Worm (Caenorhabditis elegans) whole organism, L1 larva: Measurements from ENCODE around the gene srd-42.

Experiments
- C04F5.9 ChIP-seq: sonication (generic microtip); optimal IDR thresholded peaks from 2 replicates; lab custom pipeline; 2016; ENCODE audit warnings: missing genetic modification characterization, missing compliant biosample characterization
- C16A3.4 ChIP-seq: fragments of 150-350 bp; optimal IDR thresholded peaks from 2 replicates; lab custom pipeline; 2014; ENCODE audit warnings: missing biosample characterization, missing genetic modification characterization
- C34B4.2 ChIP-seq: sonication (generic microtip); optimal IDR thresholded peaks from 2 replicates; lab custom pipeline; 2017; ENCODE audit warnings: mild to moderate bottlenecking, missing genetic modification characterization, missing compliant biosample characterization
- F16B12.6 ChIP-seq: fragments of 150-350 bp; optimal IDR thresholded peaks from 2 replicates; lab custom pipeline; 2014; ENCODE audit warnings: missing biosample characterization, missing genetic modification characterization
- Y116A8C.19 ChIP-seq: sonication (generic microtip); optimal IDR thresholded peaks from 2 replicates; lab custom pipeline; 2016; ENCODE audit warnings: missing compliant biosample characterization, missing genetic modification characterization, borderline replicate concordance
- alr-1 ChIP-seq: fragments of 200-800 bp; sonication (Bioruptor generic); optimal IDR thresholded peaks from 2 replicates; lab custom pipeline; 2018; ENCODE audit warnings: borderline replicate concordance, mild to moderate bottlenecking, missing genetic modification characterization, missing compliant biosample characterization
- aly-2 ChIP-seq: fragments of 150-350 bp; optimal IDR thresholded peaks from 2 replicates; lab custom pipeline; 2014; ENCODE audit warnings: missing biosample characterization, missing genetic modification characterization
- ama-1 ChIP-seq: fragments of 150-350 bp; optimal IDR thresholded peaks from 2 replicates; lab custom pipeline; 2014
- ceh-82 ChIP-seq, 3 experiments: fragments of 150-350 bp in 1 of 3; sonication (generic microtip) in 2 of 3; optimal IDR thresholded peaks; 2 replicates each; lab custom pipeline; 2014 to 2017; ENCODE audit warnings: missing biosample characterization in 3 of 3, missing genetic modification characterization in 3 of 3
- ceh-88 ChIP-seq: fragments of 200-800 bp; sonication (Bioruptor generic); IDR thresholded peaks from 2 replicates; pipeline ENCODE4 v1.3.6; 2022; ENCODE audit warnings: missing genetic modification characterization, missing compliant biosample characterization
- dsc-1 ChIP-seq: sonication (generic microtip); optimal IDR thresholded peaks from 2 replicates; lab custom pipeline; 2016; ENCODE audit warnings: mild to moderate bottlenecking, missing genetic modification characterization, missing compliant biosample characterization
- efl-1 ChIP-seq, 4 experiments: fragments of 150-350 bp; optimal IDR thresholded peaks in 3 of 4; peaks in 1 of 4; 1 replicate in 1 of 4; 2 replicates in 3 of 4; lab custom pipeline; 2014; ENCODE audit warnings: missing biosample characterization in 2 of 4, missing genetic modification characterization in 2 of 4, missing genetic modification reagents in 2 of 4
- egl-13 ChIP-seq: sonication (generic microtip); optimal IDR thresholded peaks from 2 replicates; lab custom pipeline; 2016; ENCODE audit warnings: missing genotype, missing genetic modification reagents, missing genetic modification characterization, missing compliant biosample characterization
- elt-2 ChIP-seq: sonication (generic microtip); optimal IDR thresholded peaks from 2 replicates; lab custom pipeline; 2016; ENCODE audit warnings: missing genetic modification characterization, mild to moderate bottlenecking, inconsistent platforms, missing compliant biosample characterization, missing genetic modification reagents
- ets-5 ChIP-seq: fragments of 200-800 bp; sonication (Bioruptor generic); IDR thresholded peaks from 2 replicates; pipeline ENCODE4 v1.3.6; 2022; ENCODE audit warnings: missing genetic modification characterization, missing compliant biosample characterization
- fkh-10 ChIP-seq: sonication (generic microtip); optimal IDR thresholded peaks from 2 replicates; lab custom pipeline; 2017; ENCODE audit warnings: missing biosample characterization, missing genetic modification reagents, missing genetic modification characterization
- fkh-4 ChIP-seq: sonication (generic microtip); optimal IDR thresholded peaks from 2 replicates; lab custom pipeline; 2016; ENCODE audit warnings: missing compliant biosample characterization, missing genetic modification characterization, borderline replicate concordance
- fkh-8 ChIP-seq: sonication (generic microtip); optimal IDR thresholded peaks from 2 replicates; lab custom pipeline; 2016; ENCODE audit warnings: mild to moderate bottlenecking, missing genetic modification characterization, missing compliant biosample characterization
- grh-1 ChIP-seq: fragments of 200-800 bp; sonication (Bioruptor generic); IDR thresholded peaks from 2 replicates; pipeline ENCODE4 v1.3.6; 2022; ENCODE audit warnings: missing genetic modification reagents, missing genetic modification characterization, missing compliant biosample characterization
- irx-1 ChIP-seq: sonication (generic microtip); optimal IDR thresholded peaks from 2 replicates; lab custom pipeline; 2016; ENCODE audit warnings: missing genetic modification characterization, missing compliant biosample characterization
- lin-13 ChIP-seq: fragments of 150-350 bp; optimal IDR thresholded peaks from 2 replicates; lab custom pipeline; 2014; ENCODE audit warnings: missing biosample characterization, missing genetic modification reagents, missing genetic modification characterization
- lin-14 ChIP-seq: fragments of 200-800 bp; sonication (Bioruptor generic); optimal IDR thresholded peaks from 2 replicates; lab custom pipeline; 2018; ENCODE audit warnings: mild to moderate bottlenecking, missing genetic modification characterization, moderate library complexity, missing compliant biosample characterization
- lin-35 ChIP-seq, 2 experiments: fragments of 150-350 bp; optimal IDR thresholded peaks; 2 replicates each; lab custom pipeline; 2014; ENCODE audit warnings: missing biosample characterization in 2 of 2, missing genetic modification characterization in 2 of 2, missing genetic modification reagents in 2 of 2
- lin-39 ChIP-seq: fragments of 150-350 bp; optimal IDR thresholded peaks from 2 replicates; lab custom pipeline; 2014; ENCODE audit warnings: missing biosample characterization, missing genetic modification reagents, missing genetic modification characterization
- lir-3 ChIP-seq: sonication (generic microtip); optimal IDR thresholded peaks from 2 replicates; lab custom pipeline; 2016; ENCODE audit warnings: mild to moderate bottlenecking, missing genetic modification characterization, moderate library complexity, missing compliant biosample characterization; ENCODE audit not compliant: poor library complexity
- lsy-2 ChIP-seq, 2 experiments: fragments of 150-350 bp; optimal IDR thresholded peaks; 2 replicates each; lab custom pipeline; 2014; ENCODE audit warnings: missing biosample characterization in 2 of 2, missing genetic modification characterization in 2 of 2
- mab-9 ChIP-seq: fragments of 200-800 bp; sonication (Bioruptor generic); IDR thresholded peaks from 2 replicates; pipeline ENCODE4 v1.3.6; 2022; ENCODE audit warnings: missing genetic modification reagents, missing genetic modification characterization, missing compliant biosample characterization
- mdl-1 ChIP-seq, 2 experiments: fragments of 150-350 bp; optimal IDR thresholded peaks; 2 replicates each; lab custom pipeline; 2014 to 2017; ENCODE audit warnings: missing biosample characterization in 2 of 2, missing genetic modification characterization in 2 of 2, inconsistent platforms in 1 of 2
- mep-1 ChIP-seq: fragments of 150-350 bp; optimal IDR thresholded peaks from 2 replicates; lab custom pipeline; 2014; ENCODE audit warnings: missing biosample characterization, missing genetic modification characterization
- nhr-19 ChIP-seq: fragments of 200-800 bp; sonication (Bioruptor generic); conservative IDR thresholded peaks from 2 replicates; pipeline ENCODE4 v1.3.6; 2022; ENCODE audit warnings: missing genetic modification characterization, missing compliant biosample characterization
- nhr-20 ChIP-seq: sonication (generic microtip); optimal IDR thresholded peaks from 2 replicates; lab custom pipeline; 2016; ENCODE audit warnings: mild to moderate bottlenecking, missing genetic modification characterization, missing compliant biosample characterization
- nhr-237 ChIP-seq: fragments of 150-350 bp; optimal IDR thresholded peaks from 2 replicates; lab custom pipeline; 2014; ENCODE audit warnings: missing biosample characterization, missing genetic modification characterization
- nhr-28 ChIP-seq: fragments of 150-350 bp; optimal IDR thresholded peaks from 2 replicates; lab custom pipeline; 2014; ENCODE audit warnings: missing biosample characterization, missing genetic modification characterization
- nhr-47 ChIP-seq: sonication (generic microtip); optimal IDR thresholded peaks from 2 replicates; lab custom pipeline; 2016; ENCODE audit warnings: mild to moderate bottlenecking, missing genetic modification characterization, moderate library complexity, missing compliant biosample characterization
- nhr-71 ChIP-seq: sonication (generic microtip); optimal IDR thresholded peaks from 2 replicates; lab custom pipeline; 2016; ENCODE audit warnings: mild to moderate bottlenecking, missing genetic modification characterization, moderate library complexity, missing compliant biosample characterization
- nhr-76 ChIP-seq: sonication (generic microtip); optimal IDR thresholded peaks from 2 replicates; lab custom pipeline; 2017; ENCODE audit warnings: missing biosample characterization, missing genetic modification characterization
- nhr-77 ChIP-seq: fragments of 150-350 bp; optimal IDR thresholded peaks from 2 replicates; lab custom pipeline; 2014; ENCODE audit warnings: missing biosample characterization, missing genetic modification characterization
- nhr-84 ChIP-seq: sonication (generic microtip); optimal IDR thresholded peaks from 2 replicates; lab custom pipeline; 2017; ENCODE audit warnings: missing biosample characterization, missing genetic modification characterization
- nhr-90 ChIP-seq: sonication (generic microtip); optimal IDR thresholded peaks from 2 replicates; lab custom pipeline; 2016; ENCODE audit warnings: mild to moderate bottlenecking, missing genetic modification characterization, missing compliant biosample characterization; ENCODE audit not compliant: poor library complexity
- pag-3 ChIP-seq: sonication (generic microtip); optimal IDR thresholded peaks from 2 replicates; lab custom pipeline; 2017; ENCODE audit warnings: missing genetic modification characterization, mild to moderate bottlenecking, missing compliant biosample characterization, antibody characterized with exemption, borderline replicate concordance; ENCODE audit not compliant: insufficient read depth
- pax-3 ChIP-seq: fragments of 200-800 bp; sonication (Bioruptor generic); optimal IDR thresholded peaks from 2 replicates; lab custom pipeline; 2018; ENCODE audit warnings: mild to moderate bottlenecking, missing genetic modification characterization, moderate library complexity, missing compliant biosample characterization
- rnt-1 ChIP-seq: sonication (generic microtip); optimal IDR thresholded peaks from 2 replicates; lab custom pipeline; 2016; ENCODE audit warnings: mild to moderate bottlenecking, missing genetic modification characterization, moderate library complexity, missing compliant biosample characterization
- skn-1 ChIP-seq: fragments of 150-350 bp; optimal IDR thresholded peaks from 2 replicates; lab custom pipeline; 2014; ENCODE audit warnings: missing biosample characterization, missing genetic modification characterization
- snu-23 ChIP-seq: sonication (generic microtip); optimal IDR thresholded peaks from 2 replicates; lab custom pipeline; 2016; ENCODE audit warnings: missing genetic modification characterization, missing compliant biosample characterization
- sox-4 ChIP-seq: sonication (generic microtip); optimal IDR thresholded peaks from 2 replicates; lab custom pipeline; 2016; ENCODE audit warnings: missing genetic modification characterization, missing compliant biosample characterization
- sptf-1 ChIP-seq: fragments of 150-350 bp; optimal IDR thresholded peaks from 2 replicates; lab custom pipeline; 2014; ENCODE audit warnings: missing biosample characterization, missing genetic modification characterization
- swsn-7 ChIP-seq: sonication (generic microtip); optimal IDR thresholded peaks from 2 replicates; lab custom pipeline; 2016; ENCODE audit warnings: missing genetic modification characterization, missing compliant biosample characterization
- unc-30 ChIP-seq: sonication (generic microtip); optimal IDR thresholded peaks from 2 replicates; lab custom pipeline; 2017; ENCODE audit warnings: missing biosample characterization, missing genetic modification characterization
- unc-62 ChIP-seq: fragments of 150-350 bp; optimal IDR thresholded peaks from 2 replicates; lab custom pipeline; 2014; ENCODE audit warnings: missing biosample characterization, missing genetic modification reagents, missing genetic modification characterization
- unc-98 ChIP-seq: fragments of 200-800 bp; sonication (Bioruptor generic); IDR thresholded peaks from 2 replicates; pipeline ENCODE4 v1.3.6; 2022; ENCODE audit warnings: missing genetic modification characterization, missing compliant biosample characterization
- ztf-11 ChIP-seq, 2 experiments: sonication (generic microtip); optimal IDR thresholded peaks; 2 replicates each; lab custom pipeline; 2016 to 2017; ENCODE audit warnings: missing genetic modification characterization in 2 of 2, missing biosample characterization in 1 of 2, missing compliant biosample characterization in 1 of 2
- ztf-4 ChIP-seq: fragments of 150-350 bp; optimal IDR thresholded peaks from 2 replicates; lab custom pipeline; 2014; ENCODE audit warnings: missing biosample characterization, missing genetic modification characterization

The srd-42 gene

DNA sequence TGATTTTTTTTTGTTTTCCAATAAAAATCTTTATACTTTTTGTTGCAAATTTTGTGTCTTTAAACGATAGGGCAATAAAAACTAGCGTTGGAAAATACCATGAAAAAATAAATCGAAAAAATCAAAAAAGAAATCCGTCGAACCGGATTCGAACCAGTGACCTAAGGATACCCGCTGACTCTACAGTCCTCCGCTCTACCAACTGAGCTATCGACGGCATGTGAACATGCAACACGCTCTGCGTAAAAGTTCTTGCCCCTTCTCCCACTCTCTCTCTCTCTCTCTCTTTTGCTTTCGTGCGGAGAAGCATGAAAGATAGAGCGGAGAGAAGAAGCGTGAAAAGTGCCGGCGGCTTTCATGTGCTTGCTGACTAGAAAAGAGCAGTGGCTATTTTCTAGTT is 38.7 kb downstream of the srd-42 start:
- TF ChIP-seq rnt-1 (tag; lab: Kevin White, UChicago) = peak; percentile 73
- peak; percentile 68 for TF ChIP-seq nhr-71 (tag; lab: Kevin White, UChicago)
- no peak for TF ChIP-seq ztf-4 (tag; lab: Kevin White, UChicago)
- no peak for TF ChIP-seq C34B4.2 (tag; lab: Kevin White, UChicago)
- TF ChIP-seq pag-3 (tag; lab: Kevin White, UChicago) = no peak
- peak; percentile 37 for TF ChIP-seq C16A3.4 (tag; lab: Kevin White, UChicago)
- no peak for TF ChIP-seq lin-13 (GFP tag; lab: Kevin White, UChicago)
- peak; percentile 69 for TF ChIP-seq snu-23
- peak; percentile 52 for TF ChIP-seq lin-14 (GFP tag; lab: Kevin White, UChicago)
- TF ChIP-seq alr-1 (tag; lab: Kevin White, UChicago) = no peak
- TF ChIP-seq egl-13 (tag; lab: Kevin White, UChicago) = no peak
- TF ChIP-seq ceh-88 (GFP tag; lab: Robert Waterston, UW) = no peak
- peak; percentile 51 for TF ChIP-seq mep-1
- TF ChIP-seq fkh-8 = peak; percentile 12
- peak in 1 of 2 experiments; percentile 50 for TF ChIP-seq lin-35 (GFP tag; optimal IDR thresholded peaks at IDR 0.05; lab: Kevin White, UChicago)
- no peak for TF ChIP-seq ets-5
- TF ChIP-seq fkh-10 = no peak
- TF ChIP-seq sox-4 = no peak
- TF ChIP-seq C04F5.9 (tag; lab: Kevin White, UChicago) = no peak
- peak; percentile 27 for TF ChIP-seq nhr-90 (tag; lab: Kevin White, UChicago)
- no peak for TF ChIP-seq ama-1 (lab: Kevin White, UChicago)
- TF ChIP-seq ztf-11 (tag; optimal IDR thresholded peaks at IDR 0.05; lab: Kevin White, UChicago) = no peak
- TF ChIP-seq sptf-1 (tag; lab: Kevin White, UChicago) = no peak
- TF ChIP-seq Y116A8C.19 = no peak
- peak; percentile 68 for TF ChIP-seq nhr-20 (tag; lab: Kevin White, UChicago)
- peak; percentile 61 for TF ChIP-seq swsn-7 (tag; lab: Kevin White, UChicago)
- no peak; the same call in 1 of the 2 replicates for TF ChIP-seq mab-9
- TF ChIP-seq lsy-2 (tag; optimal IDR thresholded peaks at IDR 0.05; lab: Kevin White, UChicago) = peak in 1 of 2 experiments; percentile 25
- TF ChIP-seq irx-1 (tag; lab: Kevin White, UChicago) = peak; percentile 11
- TF ChIP-seq lin-39 (tag; lab: Kevin White, UChicago) = no peak
- no peak for TF ChIP-seq aly-2
- TF ChIP-seq dsc-1 = peak; percentile 79
- TF ChIP-seq nhr-77 (tag; lab: Kevin White, UChicago) = no peak
- TF ChIP-seq nhr-76 = no peak
- no peak for TF ChIP-seq grh-1 (GFP tag; lab: Robert Waterston, UW)
- TF ChIP-seq F16B12.6 = no peak
- TF ChIP-seq lir-3 (tag; lab: Kevin White, UChicago) = peak; percentile 20
- no peak for TF ChIP-seq unc-62 (GFP tag; lab: Kevin White, UChicago)
- no peak for TF ChIP-seq nhr-237 (tag; lab: Kevin White, UChicago)
- peak in 1 of 2 experiments; percentile 1 for TF ChIP-seq efl-1 (optimal IDR thresholded peaks at IDR 0.05; lab: Kevin White, UChicago)
- peak in 1 of 2 experiments; percentile 58 for TF ChIP-seq efl-1 (GFP tag; optimal IDR thresholded peaks at IDR 0.05 in 1 of 2; lab: Kevin White, UChicago)
- peak in 1 of 2 experiments; percentile 44 for TF ChIP-seq mdl-1 (tag; optimal IDR thresholded peaks at IDR 0.05; lab: Kevin White, UChicago)
- no peak for TF ChIP-seq unc-98 (GFP tag; lab: Robert Waterston, UW)
- no peak for TF ChIP-seq unc-30
- TF ChIP-seq skn-1 (tag; lab: Kevin White, UChicago) = peak; percentile 37
- TF ChIP-seq nhr-47 = peak; percentile 80
- peak; percentile 72 for TF ChIP-seq nhr-19 (GFP tag; lab: Robert Waterston, UW)
- no peak for TF ChIP-seq fkh-4 (tag; lab: Kevin White, UChicago)
- TF ChIP-seq ceh-82 (tag; optimal IDR thresholded peaks at IDR 0.05; lab: Kevin White, UChicago) = peak in 2 of 3 experiments; percentile 30 to 45
- no peak for TF ChIP-seq nhr-84 (tag; lab: Kevin White, UChicago)
- no peak for TF ChIP-seq pax-3 (tag; lab: Kevin White, UChicago)
- no peak for TF ChIP-seq nhr-28 (tag; lab: Kevin White, UChicago)
- TF ChIP-seq elt-2 (tag; lab: Kevin White, UChicago) = no peak
